Fruit fly (Drosophila melanogaster): ENCODE data around the gene ng3.
A peak's percentile ranks its signal among the peaks of the same experiment; 100 is the strongest.

The ng3 gene

dm6 chrX:3255569-3256309 lies 13.9 kb upstream of the ng3 start (continued):
- no peak for TF ChIP-seq unc-4 (GFP tag; IDR thresholded peaks at IDR 0.05; ENCODE audit: partially characterized antibody)
- TF ChIP-seq sima (GFP tag; optimal IDR thresholded peaks at IDR 0.05), result no peak
- TF ChIP-seq grn (GFP tag; optimal IDR thresholded peaks at IDR 0.05), result peak; percentile 18
- TF ChIP-seq CG17361 (GFP tag; IDR thresholded peaks at IDR 0.05), result peak; percentile 97
- no peak; the same call in 2 of the 3 replicates for TF ChIP-seq CG14860 (GFP tag; IDR thresholded peaks at IDR 0.05; ENCODE audit: partially characterized antibody)
- TF ChIP-seq CG5245 (GFP tag; optimal IDR thresholded peaks at IDR 0.05), result peak; percentile 90
- TF ChIP-seq Mes4 (GFP tag; optimal IDR thresholded peaks at IDR 0.05), result peak; percentile 91
- TF ChIP-seq HLHmδ (GFP tag; optimal IDR thresholded peaks at IDR 0.05), result no peak
- TF ChIP-seq CG3281 (GFP tag; optimal IDR thresholded peaks at IDR 0.05), result peak; percentile 98
- peak; percentile 96 for TF ChIP-seq CG10543 (GFP tag; optimal IDR thresholded peaks at IDR 0.05)
- TF ChIP-seq Spps (tag; optimal IDR thresholded peaks at IDR 0.05), result peak; percentile 74
- TF ChIP-seq her (GFP tag; optimal IDR thresholded peaks at IDR 0.05), result peak; percentile 88
- TF ChIP-seq CG9797 (GFP tag; optimal IDR thresholded peaks at IDR 0.05), result peak; percentile 8
- TF ChIP-seq Rfx (GFP tag; IDR thresholded peaks at IDR 0.05), result peak; percentile 94
- no peak for TF ChIP-seq Opbp (GFP tag; IDR thresholded peaks at IDR 0.05; ENCODE audit: partially characterized antibody)
- TF ChIP-seq cas (GFP tag; IDR thresholded peaks at IDR 0.05), result peak; percentile 82
- no peak for TF ChIP-seq hbn (GFP tag; IDR thresholded peaks at IDR 0.05; ENCODE audit: partially characterized antibody)
- peak; percentile 94 for TF ChIP-seq CG12155 (GFP tag; optimal IDR thresholded peaks at IDR 0.05)
- peak; percentile 81 for TF ChIP-seq psq (GFP tag; optimal IDR thresholded peaks at IDR 0.05)
- peak; percentile 69 for TF ChIP-seq Deaf1 (tag; optimal IDR thresholded peaks at IDR 0.05)
- TF ChIP-seq CG15011 (GFP tag; optimal IDR thresholded peaks at IDR 0.05), result peak; percentile 95
- TF ChIP-seq Fer3 (tag; optimal IDR thresholded peaks at IDR 0.05), result peak; percentile 95
- TF ChIP-seq CG17829 (tag; optimal IDR thresholded peaks at IDR 0.05), result peak; percentile 81
- peak; percentile 78 for TF ChIP-seq tap (tag; optimal IDR thresholded peaks at IDR 0.05)
- peak; percentile 95 for TF ChIP-seq dmrt99B (tag; optimal IDR thresholded peaks at IDR 0.05)
- TF ChIP-seq cato (GFP tag; optimal IDR thresholded peaks at IDR 0.05; ENCODE audit: borderline replicate concordance), result peak; percentile 86
- peak; percentile 85 for TF ChIP-seq Nf-YA (GFP tag; IDR thresholded peaks at IDR 0.05)
- TF ChIP-seq Eip74EF (GFP tag; optimal IDR thresholded peaks at IDR 0.05), result peak in 1 of 2 experiments; percentile 75

- no peak for TF ChIP-seq CG4404 (GFP tag; IDR thresholded peaks at IDR 0.05)
- TF ChIP-seq HLH54F (GFP tag; optimal IDR thresholded peaks at IDR 0.05), result no peak
These were observed 7.9 kb upstream of the ng3 start, which contains the start of gene Sgs4 for dm6 chrX:3249789-3250188. Sgs4 (plus strand) TSS chrX:3250089.

- TF ChIP-seq Oli (tag; optimal IDR thresholded peaks at IDR 0.05) (no peak), Sry-β (GFP tag; optimal IDR thresholded peaks at IDR 0.05) (no peak), chif (GFP tag; optimal IDR thresholded peaks at IDR 0.05) (no peak), caup (GFP tag; optimal IDR thresholded peaks at IDR 0.05; ENCODE audit: severe bottlenecking) (no peak), Ada2b (GFP tag; IDR thresholded peaks at IDR 0.05) (no peak), Adf1 (GFP tag; IDR thresholded peaks at IDR 0.05) (no peak), HLH4C (GFP tag; IDR thresholded peaks at IDR 0.05; ENCODE audit: partially characterized antibody) (no peak), Hmx (GFP tag; optimal IDR thresholded peaks at IDR 0.05) (no peak)
These were observed 7.3 kb upstream of the ng3 start, which contains the start of gene Pig1 for dm6 chrX:3249189-3249588. Pig1 (minus strand) TSS chrX:3249289.
